Fruit fly (Drosophila melanogaster): ENCODE data around the gene Ude.

Gene Ude

dm6 chr3R:24816993-24817854, 17.8 kb upstream of the Ude start, which contains the start of the genes CG5808 and Saf-B (continued):
- peak; percentile 89 for TF ChIP-seq CG6791 (GFP tag; IDR thresholded peaks at IDR 0.05; ENCODE audit: partially characterized antibody)
- TF ChIP-seq CG12659 (GFP tag; optimal IDR thresholded peaks at IDR 0.05) = peak; percentile 63
- TF ChIP-seq CG8290 (GFP tag; optimal IDR thresholded peaks at IDR 0.05) = peak; percentile 96
- TF ChIP-seq CG8290 (tag; optimal IDR thresholded peaks at IDR 0.05) = peak in 1 of 2 experiments; percentile 98
- peak; percentile 67 for TF ChIP-seq CG10267 (tag; optimal IDR thresholded peaks at IDR 0.05)
- TF ChIP-seq CG15601 (tag; optimal IDR thresholded peaks at IDR 0.05) = no peak
- peak; percentile 82 for TF ChIP-seq Dref (GFP tag; IDR thresholded peaks at IDR 0.05)
- TF ChIP-seq esg (GFP tag; conservative IDR thresholded peaks at IDR 0.05) = peak; percentile 33; the same call in 1 of the 2 replicates
- peak; percentile 88 for TF ChIP-seq vnd (GFP tag; IDR thresholded peaks at IDR 0.05; ENCODE audit: partially characterized antibody)
- no peak for TF ChIP-seq Lpt (GFP tag; optimal IDR thresholded peaks at IDR 0.05)
- no peak for TF ChIP-seq CG14965 (GFP tag; optimal IDR thresholded peaks at IDR 0.05; ENCODE audit: borderline replicate concordance)
- peak; percentile 74 for TF ChIP-seq CG12104 (GFP tag; optimal IDR thresholded peaks at IDR 0.05)
- peak; percentile 79 for TF ChIP-seq Doc3 (GFP tag; IDR thresholded peaks at IDR 0.05; ENCODE audit: partially characterized antibody)
- TF ChIP-seq CG9437 (GFP tag; optimal IDR thresholded peaks at IDR 0.05) = peak; percentile 86
- TF ChIP-seq CG34224 (GFP tag; IDR thresholded peaks at IDR 0.05; ENCODE audit: partially characterized antibody) = peak; percentile 85
- peak; percentile 8 for TF ChIP-seq Spps (tag; optimal IDR thresholded peaks at IDR 0.05)
- TF ChIP-seq CG7556 (GFP tag; optimal IDR thresholded peaks at IDR 0.05) = no peak
- peak; percentile 42 for TF ChIP-seq Aef1 (GFP tag; IDR thresholded peaks at IDR 0.05)
- no peak for TF ChIP-seq prd (optimal IDR thresholded peaks at IDR 0.05)
- peak; percentile 65 for TF ChIP-seq prd (GFP tag; IDR thresholded peaks at IDR 0.05)
- TF ChIP-seq BEAF-32 (GFP tag; optimal IDR thresholded peaks at IDR 0.05) = peak; percentile 87
- no peak for TF ChIP-seq wek (GFP tag; optimal IDR thresholded peaks at IDR 0.05)
- TF ChIP-seq Adf1 (GFP tag; IDR thresholded peaks at IDR 0.05) = no peak
- TF ChIP-seq CG15479 (GFP tag; optimal IDR thresholded peaks at IDR 0.05) = no peak
- peak; percentile 86 for TF ChIP-seq Scr (GFP tag; IDR thresholded peaks at IDR 0.05; ENCODE audit: partially characterized antibody)
- peak; percentile 77 for TF ChIP-seq bbx (GFP tag; IDR thresholded peaks at IDR 0.05; ENCODE audit: partially characterized antibody)
- TF ChIP-seq CG11560 (tag; IDR thresholded peaks at IDR 0.05) = peak; percentile 92
- peak; percentile 28 for TF ChIP-seq CG10979 (tag; optimal IDR thresholded peaks at IDR 0.05)
- no peak for TF ChIP-seq Taf1 (GFP tag; IDR thresholded peaks at IDR 0.05)
- TF ChIP-seq al (GFP tag; IDR thresholded peaks at IDR 0.05) = 0 out of 2 replicates have a peak, but pooled peaks have one; percentile 34
- TF ChIP-seq Ptx1 (GFP tag; IDR thresholded peaks at IDR 0.05) = peak; percentile 81
- no peak for TF ChIP-seq CG12769 (tag; optimal IDR thresholded peaks at IDR 0.05)
- TF ChIP-seq vvl (GFP tag; IDR thresholded peaks at IDR 0.05) = peak; percentile 68
- peak; percentile 77 for TF ChIP-seq unc-4 (GFP tag; IDR thresholded peaks at IDR 0.05; ENCODE audit: partially characterized antibody)
- no peak for TF ChIP-seq Eip74EF (GFP tag; optimal IDR thresholded peaks at IDR 0.05)
- TF ChIP-seq CG13775 (GFP tag; optimal IDR thresholded peaks at IDR 0.05) = peak; percentile 61
- TF ChIP-seq CG3065 (GFP tag; optimal IDR thresholded peaks at IDR 0.05) = no peak
- TF ChIP-seq CG32532 (GFP tag; IDR thresholded peaks at IDR 0.05) = peak; percentile 36
- no peak; the same call in 2 of the 3 replicates for TF ChIP-seq CG17361 (GFP tag; IDR thresholded peaks at IDR 0.05)
- TF ChIP-seq pfk (GFP tag; optimal IDR thresholded peaks at IDR 0.05) = no peak
- TF ChIP-seq CG31224 (GFP tag; IDR thresholded peaks at IDR 0.05) = peak; percentile 43; the same call in 1 of the 2 replicates
- no peak for TF ChIP-seq repo (GFP tag; optimal IDR thresholded peaks at IDR 0.05)
- peak; percentile 59 for TF ChIP-seq Lhr (GFP tag; optimal IDR thresholded peaks at IDR 0.05)
- TF ChIP-seq ac (GFP tag; optimal IDR thresholded peaks at IDR 0.05) = no peak
- no peak for TF ChIP-seq tio (GFP tag; optimal IDR thresholded peaks at IDR 0.05)
- no peak for TF ChIP-seq CG4360 (GFP tag; IDR thresholded peaks at IDR 0.05)
- TF ChIP-seq CG14441 (GFP tag; IDR thresholded peaks at IDR 0.05) = peak; percentile 43; the same call in 1 of the 2 replicates
- TF ChIP-seq Antp (GFP tag; optimal IDR thresholded peaks at IDR 0.05) = no peak

All from whole organism, embryonic.